Fruit fly (Drosophila melanogaster) whole organism, embryonic: ENCODE measurements around the gene ich.

Experiments
- B-H1 ChIP-seq: fragments of 200-800 bp; sonication (Bioruptor generic); IDR thresholded peaks from 3 replicates; pipeline ENCODE4 v1.3.6; 2022; ENCODE audit warnings: missing biosample characterization, missing genetic modification characterization
- CG10274 ChIP-seq: fragments of 200-800 bp; sonication (Bioruptor generic); optimal IDR thresholded peaks from 3 replicates; lab custom pipeline; 2017; ENCODE audit warnings: missing biosample characterization, mild to moderate bottlenecking, missing genetic modification characterization
- CG11398 ChIP-seq: fragments of 200-800 bp; sonication (Bioruptor generic); optimal IDR thresholded peaks from 2 replicates; lab custom pipeline; 2016; ENCODE audit warnings: missing biosample characterization, missing genetic modification characterization
- CG12071 ChIP-seq: fragments of 200-800 bp; sonication (Bioruptor generic); optimal IDR thresholded peaks from 3 replicates; lab custom pipeline; 2018; ENCODE audit warnings: missing biosample characterization, mild to moderate bottlenecking, missing genetic modification characterization
- CG12299 ChIP-seq: fragments of 200-800 bp; sonication (Bioruptor generic); optimal IDR thresholded peaks from 2 replicates; lab custom pipeline; 2018; ENCODE audit warnings: missing biosample characterization, mild to moderate bottlenecking, missing genetic modification characterization
- CG13424 ChIP-seq: fragments of 200-800 bp; sonication (Bioruptor generic); optimal IDR thresholded peaks from 2 replicates; lab custom pipeline; 2019; ENCODE audit warnings: missing biosample characterization, mild to moderate bottlenecking, missing genetic modification characterization, moderate library complexity
- CG17829 ChIP-seq: fragments of 200-800 bp; optimal IDR thresholded peaks from 2 replicates; lab custom pipeline; 2019; ENCODE audit warnings: missing biosample characterization, mild to moderate bottlenecking, missing genetic modification characterization, moderate library complexity
- CG18619 ChIP-seq: fragments of 200-800 bp; sonication (Bioruptor generic); optimal IDR thresholded peaks from 3 replicates; lab custom pipeline; 2017; ENCODE audit warnings: missing biosample characterization, mild to moderate bottlenecking, missing genetic modification characterization
- CG2129 ChIP-seq: fragments of 200-800 bp; sonication (Bioruptor generic); IDR thresholded peaks from 2 replicates; pipeline ENCODE4 v1.3.6; 2022; ENCODE audit warnings: missing biosample characterization, missing genetic modification characterization; ENCODE audit not compliant: partially characterized antibody
- CG3407 ChIP-seq: fragments of 200-800 bp; sonication (Bioruptor generic); optimal IDR thresholded peaks from 2 replicates; lab custom pipeline; 2018; ENCODE audit warnings: missing biosample characterization, mild to moderate bottlenecking, missing genetic modification characterization
- CG3847 ChIP-seq: fragments of 200-800 bp; sonication (Bioruptor generic); IDR thresholded peaks from 2 replicates; pipeline ENCODE4 v1.3.6; 2022; ENCODE audit warnings: missing biosample characterization, missing genetic modification characterization
- CG5180 ChIP-seq: fragments of 200-800 bp; sonication (Bioruptor generic); optimal IDR thresholded peaks from 3 replicates; lab custom pipeline; 2017; ENCODE audit warnings: missing biosample characterization, missing genetic modification characterization, mild to moderate bottlenecking, moderate library complexity, missing genetic modification reagents
- CG6683 ChIP-seq: fragments of 200-800 bp; sonication (Bioruptor generic); optimal IDR thresholded peaks from 2 replicates; lab custom pipeline; 2017; ENCODE audit warnings: missing biosample characterization, mild to moderate bottlenecking, missing genetic modification characterization, missing genetic modification reagents
- CG7786 ChIP-seq: fragments of 200-800 bp; sonication (Bioruptor generic); optimal IDR thresholded peaks from 2 replicates; lab custom pipeline; 2016; ENCODE audit warnings: missing biosample characterization, missing genetic modification characterization
- CG7928 ChIP-seq: fragments of 200-800 bp; sonication (Bioruptor generic); optimal IDR thresholded peaks from 2 replicates; lab custom pipeline; 2017; ENCODE audit warnings: missing biosample characterization, mild to moderate bottlenecking, missing genetic modification characterization
- CG9727 ChIP-seq: fragments of 200-800 bp; sonication (Bioruptor generic); optimal IDR thresholded peaks from 3 replicates; lab custom pipeline; 2017; ENCODE audit warnings: missing biosample characterization, mild to moderate bottlenecking, missing genetic modification characterization
- Chrac-16 ChIP-seq: fragments of 200-800 bp; sonication (Bioruptor generic); optimal IDR thresholded peaks from 3 replicates; lab custom pipeline; 2016; ENCODE audit warnings: missing biosample characterization, missing genetic modification characterization
- CoRest ChIP-seq: fragments of 200-800 bp; sonication (Bioruptor generic); optimal IDR thresholded peaks from 3 replicates; lab custom pipeline; 2018; ENCODE audit warnings: missing biosample characterization, mild to moderate bottlenecking, missing genetic modification characterization, moderate library complexity
- Dek ChIP-seq: fragments of 200-800 bp; sonication (Bioruptor generic); optimal IDR thresholded peaks from 3 replicates; lab custom pipeline; 2019; ENCODE audit warnings: missing biosample characterization, mild to moderate bottlenecking, missing genetic modification characterization, moderate library complexity
- Doc3 ChIP-seq: fragments of 200-800 bp; sonication (Bioruptor generic); IDR thresholded peaks from 3 replicates; pipeline ENCODE4 v1.3.6; 2022; ENCODE audit warnings: missing biosample characterization, missing genetic modification characterization; ENCODE audit not compliant: partially characterized antibody
- Drgx ChIP-seq: fragments of 200-800 bp; sonication (Bioruptor generic); IDR thresholded peaks from 2 replicates; pipeline ENCODE4 v1.3.6; 2022; ENCODE audit warnings: missing biosample characterization, missing genetic modification characterization
- Ets97D ChIP-seq: fragments of 200-800 bp; sonication (Bioruptor generic); optimal IDR thresholded peaks from 3 replicates; lab custom pipeline; 2016; ENCODE audit warnings: missing biosample characterization, missing genetic modification characterization
- Fer1 ChIP-seq: fragments of 200-800 bp; sonication (Bioruptor generic); optimal IDR thresholded peaks from 2 replicates; lab custom pipeline; 2017; ENCODE audit warnings: missing biosample characterization, mild to moderate bottlenecking, missing genetic modification characterization
- HHEX ChIP-seq: fragments of 200-800 bp; sonication (Bioruptor generic); optimal IDR thresholded peaks from 3 replicates; lab custom pipeline; 2017; ENCODE audit warnings: missing biosample characterization, mild to moderate bottlenecking, missing genetic modification characterization, missing genetic modification reagents
- HLH3B ChIP-seq: fragments of 200-800 bp; sonication (Bioruptor generic); IDR thresholded peaks from 2 replicates; pipeline ENCODE4 v1.3.6; 2022; ENCODE audit warnings: missing biosample characterization, missing genetic modification characterization
- HmgZ ChIP-seq: fragments of 200-800 bp; sonication (Bioruptor generic); optimal IDR thresholded peaks from 2 replicates; lab custom pipeline; 2018; ENCODE audit warnings: missing biosample characterization, mild to moderate bottlenecking, missing genetic modification characterization
- Meics ChIP-seq: fragments of 200-800 bp; sonication (Bioruptor generic); optimal IDR thresholded peaks from 2 replicates; lab custom pipeline; 2017; ENCODE audit warnings: missing biosample characterization, mild to moderate bottlenecking, missing genetic modification characterization
- Mes4 ChIP-seq: fragments of 200-800 bp; sonication (Bioruptor generic); optimal IDR thresholded peaks from 2 replicates; lab custom pipeline; 2016; ENCODE audit warnings: missing biosample characterization, missing genetic modification characterization
- Nf-YA ChIP-seq: fragments of 200-800 bp; sonication (Bioruptor generic); IDR thresholded peaks from 2 replicates; pipeline ENCODE4 v1.3.6; 2022; ENCODE audit warnings: missing biosample characterization, missing genetic modification characterization
- Oli ChIP-seq: fragments of 200-800 bp; sonication (Bioruptor generic); optimal IDR thresholded peaks from 2 replicates; lab custom pipeline; 2018; ENCODE audit warnings: missing biosample characterization, mild to moderate bottlenecking, missing genetic modification characterization, moderate library complexity
- Opbp ChIP-seq: fragments of 200-800 bp; sonication (Bioruptor generic); IDR thresholded peaks from 3 replicates; pipeline ENCODE4 v1.3.6; 2022; ENCODE audit warnings: missing biosample characterization, missing genetic modification characterization; ENCODE audit not compliant: partially characterized antibody
- Sox102F ChIP-seq: fragments of 200-800 bp; sonication (Bioruptor generic); optimal IDR thresholded peaks from 2 replicates; lab custom pipeline; 2018; ENCODE audit warnings: missing biosample characterization, mild to moderate bottlenecking, missing genetic modification characterization, moderate library complexity
- Sry-β ChIP-seq: fragments of 200-800 bp; sonication (Bioruptor generic); optimal IDR thresholded peaks from 2 replicates; lab custom pipeline; 2018; ENCODE audit warnings: missing biosample characterization, mild to moderate bottlenecking, missing genetic modification characterization, moderate library complexity
- Sry-δ ChIP-seq: fragments of 200-800 bp; sonication (Bioruptor generic); optimal IDR thresholded peaks from 2 replicates; lab custom pipeline; 2016; ENCODE audit warnings: missing biosample characterization, missing genetic modification characterization
- amos ChIP-seq: fragments of 200-800 bp; sonication (Bioruptor generic); IDR thresholded peaks from 2 replicates; pipeline ENCODE4 v1.3.6; 2022; ENCODE audit warnings: missing biosample characterization, missing genetic modification characterization; ENCODE audit not compliant: partially characterized antibody
- br ChIP-seq: fragments of >200 bp; optimal IDR thresholded peaks from 2 replicates; lab custom pipeline; 2017
- chn ChIP-seq: fragments of 200-800 bp; sonication (Bioruptor generic); optimal IDR thresholded peaks from 2 replicates; lab custom pipeline; 2016; ENCODE audit warnings: missing biosample characterization, missing genetic modification characterization
- ci ChIP-seq: fragments of 200-800 bp; sonication (Bioruptor generic); IDR thresholded peaks from 3 replicates; pipeline ENCODE4 v1.3.6; 2022; ENCODE audit warnings: missing biosample characterization, missing genetic modification characterization
- dpn ChIP-seq, 2 experiments: fragments of 200-800 bp; sonication (Bioruptor generic); optimal IDR thresholded peaks; 3 replicates each; lab custom pipeline; 2016; ENCODE audit warnings: missing biosample characterization in 2 of 2, missing genetic modification characterization in 2 of 2
- en ChIP-seq: fragments of 200-800 bp; sonication (Bioruptor generic); optimal IDR thresholded peaks from 2 replicates; lab custom pipeline; 2016; ENCODE audit warnings: missing biosample characterization, missing genetic modification characterization
- ewg ChIP-seq: fragments of 200-800 bp; sonication (Bioruptor generic); optimal IDR thresholded peaks from 3 replicates; lab custom pipeline; 2017; ENCODE audit warnings: mild to moderate bottlenecking, missing biosample characterization, missing genetic modification reagents, missing genetic modification characterization
- exex ChIP-seq: fragments of 200-800 bp; sonication (Bioruptor generic); optimal IDR thresholded peaks from 4 replicates; lab custom pipeline; 2018; ENCODE audit warnings: missing biosample characterization, mild to moderate bottlenecking, missing genetic modification characterization, moderate library complexity
- kay ChIP-seq: fragments of 200-800 bp; sonication (Bioruptor generic); optimal IDR thresholded peaks from 2 replicates; lab custom pipeline; 2016; ENCODE audit warnings: missing biosample characterization, missing genetic modification characterization
- lmd ChIP-seq: fragments of 200-800 bp; sonication (Bioruptor generic); IDR thresholded peaks from 2 replicates; pipeline ENCODE4 v1.3.6; 2022; ENCODE audit warnings: missing biosample characterization, missing genetic modification characterization
- lov ChIP-seq, 2 experiments: fragments of 200-800 bp in 1 of 2; fragments of >200 bp in 1 of 2; sonication (Bioruptor generic) in 1 of 2; IDR thresholded peaks in 1 of 2; optimal IDR thresholded peaks in 1 of 2; 2 replicates in 1 of 2; 3 replicates in 1 of 2; pipeline versions ENCODE4 v1.3.6 to Lab custom; 2017 to 2022; ENCODE audit warnings: missing biosample characterization in 1 of 2, missing genetic modification characterization in 1 of 2
- mam ChIP-seq: fragments of 200-800 bp; sonication (Bioruptor generic); optimal IDR thresholded peaks from 3 replicates; lab custom pipeline; 2016; ENCODE audit warnings: missing biosample characterization, missing genetic modification characterization
- pho ChIP-seq: fragments of 200-800 bp; sonication (Bioruptor generic); optimal IDR thresholded peaks from 2 replicates; lab custom pipeline; 2016; ENCODE audit warnings: missing biosample characterization, missing genetic modification characterization
- sna ChIP-seq: fragments of 200-800 bp; sonication (Bioruptor generic); IDR thresholded peaks from 2 replicates; pipeline ENCODE4 v1.3.6; 2022; ENCODE audit warnings: missing biosample characterization, missing genetic modification characterization; ENCODE audit not compliant: partially characterized antibody
- unpg ChIP-seq: fragments of 200-800 bp; sonication (Bioruptor generic); optimal IDR thresholded peaks from 3 replicates; lab custom pipeline; 2018; ENCODE audit warnings: missing biosample characterization, mild to moderate bottlenecking, missing genetic modification characterization, moderate library complexity
- vfl ChIP-seq: fragments of 200-800 bp; sonication (Bioruptor generic); optimal IDR thresholded peaks from 2 replicates; lab custom pipeline; 2016; ENCODE audit warnings: missing biosample characterization, missing genetic modification characterization
- yki ChIP-seq: fragments of >200 bp; optimal IDR thresholded peaks from 3 replicates; lab custom pipeline; 2018

ich gene

DNA sequence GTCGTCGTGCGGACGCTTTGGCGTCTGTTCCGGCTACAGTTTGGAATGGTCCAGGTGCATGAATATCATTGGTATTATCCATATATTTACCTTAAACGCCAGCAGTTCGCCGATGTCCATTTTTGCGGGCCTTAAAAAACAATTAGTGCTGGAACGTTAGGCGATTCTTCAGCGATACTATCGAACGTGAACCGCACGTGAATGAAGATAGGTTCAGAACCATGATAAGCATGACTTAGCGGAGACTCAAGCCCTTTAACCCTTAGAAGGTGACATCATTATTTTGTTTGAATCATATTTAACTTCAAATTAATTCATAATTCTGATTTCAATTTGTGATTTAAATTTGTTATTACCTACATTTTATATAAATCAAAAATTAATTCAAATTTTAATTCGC lies 18.0 kb downstream of the ich start, which contains the start of gene CG11964 (continued):
- TF ChIP-seq mam (GFP tag; lab: Kevin White, UChicago): peak; percentile 76
- TF ChIP-seq CG17829 (tag; lab: Kevin White, UChicago): peak; percentile 93
- TF ChIP-seq CG18619: peak; percentile 4
- no peak for TF ChIP-seq CG12299 (tag; lab: Kevin White, UChicago)
- peak; percentile 64; the same call in 2 of the 3 replicates for TF ChIP-seq ci (GFP tag; lab: Robert Waterston, UW)
- peak; percentile 46 for TF ChIP-seq CG7928 (GFP tag; lab: Kevin White, UChicago)
- peak; percentile 28 for TF ChIP-seq ewg
- TF ChIP-seq br (lab: Kevin White, UChicago): no peak
- TF ChIP-seq yki (lab: Kevin White, UChicago): no peak
- peak; percentile 77 for TF ChIP-seq vfl (GFP tag; lab: Kevin White, UChicago)
- TF ChIP-seq CG9727 (GFP tag; lab: Kevin White, UChicago): no peak
- TF ChIP-seq Sox102F: no peak
- no peak for TF ChIP-seq CG11398 (GFP tag; lab: Kevin White, UChicago)
- peak; percentile 99 for TF ChIP-seq CG2129 (GFP tag; lab: Robert Waterston, UW)
- peak; percentile 99 for TF ChIP-seq Sry-δ (GFP tag; lab: Kevin White, UChicago)
- TF ChIP-seq B-H1 (GFP tag; lab: Robert Waterston, UW): no peak; the same call in 2 of the 3 replicates
- peak; percentile 68 for TF ChIP-seq CoRest (tag; lab: Kevin White, UChicago)
- no peak for TF ChIP-seq HHEX
- TF ChIP-seq pho (GFP tag; lab: Kevin White, UChicago): peak; percentile 76
- no peak for TF ChIP-seq Drgx
- TF ChIP-seq HmgZ: peak; percentile 87
- peak; percentile 99 for TF ChIP-seq Doc3 (GFP tag; lab: Robert Waterston, UW)
- peak; percentile 64 for TF ChIP-seq CG7786 (GFP tag; lab: Kevin White, UChicago)
- TF ChIP-seq Dek: peak; percentile 65
- peak; percentile 100 for TF ChIP-seq amos (GFP tag; lab: Robert Waterston, UW)
- peak; percentile 46 for TF ChIP-seq Meics (GFP tag; lab: Kevin White, UChicago)
- peak; percentile 72 for TF ChIP-seq Ets97D (GFP tag; lab: Kevin White, UChicago)
- TF ChIP-seq unpg (GFP tag; lab: Kevin White, UChicago): peak; percentile 38
- no peak for TF ChIP-seq en (GFP tag; lab: Kevin White, UChicago)
- no peak for TF ChIP-seq CG6683 (GFP tag; lab: Kevin White, UChicago)
- TF ChIP-seq CG10274: no peak
- TF ChIP-seq CG3407 (GFP tag; lab: Kevin White, UChicago): no peak
- TF ChIP-seq lmd (GFP tag; lab: Robert Waterston, UW): peak; percentile 35; the same call in 1 of the 2 replicates
- no peak for TF ChIP-seq Nf-YA (GFP tag; lab: Robert Waterston, UW)
- TF ChIP-seq Sry-β: no peak
- TF ChIP-seq kay (GFP tag; lab: Kevin White, UChicago): no peak
- TF ChIP-seq dpn (GFP tag; optimal IDR thresholded peaks at IDR 0.05; lab: Kevin White, UChicago): peak; percentile 75 to 76
- no peak for TF ChIP-seq lov (optimal IDR thresholded peaks at IDR 0.05; lab: Kevin White, UChicago)
- TF ChIP-seq lov (GFP tag; IDR thresholded peaks at IDR 0.05; lab: Robert Waterston, UW): no peak
- peak; percentile 62 for TF ChIP-seq Chrac-16 (GFP tag; lab: Kevin White, UChicago)
- TF ChIP-seq Oli (tag; lab: Kevin White, UChicago): no peak
- TF ChIP-seq Opbp (GFP tag; lab: Robert Waterston, UW): peak; percentile 99
- TF ChIP-seq CG3847 (GFP tag; lab: Robert Waterston, UW): peak; percentile 79
- no peak for TF ChIP-seq HLH3B (GFP tag; lab: Robert Waterston, UW)
- TF ChIP-seq CG5180 (GFP tag; lab: Kevin White, UChicago): no peak
- TF ChIP-seq chn (GFP tag; lab: Kevin White, UChicago): peak; percentile 54
- TF ChIP-seq exex (tag; lab: Kevin White, UChicago): no peak
- peak; percentile 48 for TF ChIP-seq Fer1
- TF ChIP-seq CG13424 (tag; lab: Kevin White, UChicago): peak; percentile 64
- no peak for TF ChIP-seq Mes4 (GFP tag; lab: Kevin White, UChicago)
- no peak for TF ChIP-seq CG12071 (GFP tag; lab: Kevin White, UChicago)
- TF ChIP-seq sna: peak; percentile 98
